Worm (Caenorhabditis elegans): Measurements from ENCODE around the gene srh-137.

The srh-137 gene

ce11 chrV:16747031-16747672 lies 30.7 kb upstream of the srh-137 start, which contains the start of gene dkf-2 (continued):
- TF ChIP-seq F33H1.4 (GFP tag; IDR thresholded peaks at IDR 0.05) (peak; percentile 90), gei-17 (GFP tag; optimal IDR thresholded peaks at IDR 0.05) (no peak), lir-1 (GFP tag; conservative IDR thresholded peaks at IDR 0.05) (no peak), ekl-4 (GFP tag; IDR thresholded peaks at IDR 0.05) (0 out of 2 replicates have a peak, but pooled peaks have one; percentile 41), let-526 (GFP tag; IDR thresholded peaks at IDR 0.05) (no peak), fkh-3 (tag; optimal IDR thresholded peaks at IDR 0.05) (no peak), snpc-4 (GFP tag; optimal IDR thresholded peaks at IDR 0.05) (no peak), snpc-4 (tag; optimal IDR thresholded peaks at IDR 0.05) (peak in 2 of 4 experiments; percentile 17 to 19), dpff-1 (tag; optimal IDR thresholded peaks at IDR 0.05) (no peak), ceh-40 (GFP tag; IDR thresholded peaks at IDR 0.05) (no peak), ceh-91 (GFP tag; IDR thresholded peaks at IDR 0.05) (peak; percentile 12; the same call in 1 of the 2 replicates), unc-62 (GFP tag; optimal IDR thresholded peaks at IDR 0.05) (no peak), D2030.7 (GFP tag; IDR thresholded peaks at IDR 0.05) (peak; percentile 21; the same call in 1 of the 2 replicates), ccch-3 (GFP tag; optimal IDR thresholded peaks at IDR 0.05) (no peak), nhr-90 (tag; optimal IDR thresholded peaks at IDR 0.05) (no peak), ceh-100 (GFP tag; IDR thresholded peaks at IDR 0.05) (peak; percentile 48), mes-4 (tag; optimal IDR thresholded peaks at IDR 0.05) (no peak), madf-8 (GFP tag; conservative IDR thresholded peaks at IDR 0.05) (peak; percentile 74), let-607 (tag; optimal IDR thresholded peaks at IDR 0.05) (no peak), F22D6.2 (tag; optimal IDR thresholded peaks at IDR 0.05) (no peak), snpc-3.4 (tag; optimal IDR thresholded peaks at IDR 0.05) (peak; percentile 19), nfya-2 (GFP tag; IDR thresholded peaks at IDR 0.05) (no peak), athp-1 (tag; optimal IDR thresholded peaks at IDR 0.05) (no peak), F23B12.7 (tag; optimal IDR thresholded peaks at IDR 0.05; ENCODE audit: insufficient read depth) (no peak), repo-1 (tag; optimal IDR thresholded peaks at IDR 0.05) (no peak), F49E8.2 (tag; optimal IDR thresholded peaks at IDR 0.05; ENCODE audit: insufficient read depth) (no peak), attf-3 (GFP tag; conservative IDR thresholded peaks at IDR 0.05) (no peak), chd-7 (tag; optimal IDR thresholded peaks at IDR 0.05) (no peak), F55B11.4 (tag; optimal IDR thresholded peaks at IDR 0.05; ENCODE audit: borderline replicate concordance, insufficient read depth) (no peak), lag-1 (GFP tag; IDR thresholded peaks at IDR 0.05) (no peak), madf-6 (GFP tag; IDR thresholded peaks at IDR 0.05) (peak; percentile 92), nhr-80 (tag; optimal IDR thresholded peaks at IDR 0.05) (no peak), madf-10 (tag; optimal IDR thresholded peaks at IDR 0.05) (no peak), mcd-1 (GFP tag; IDR thresholded peaks at IDR 0.05) (0 out of 2 replicates have a peak, but pooled peaks have one; percentile 20), dpl-1 (GFP tag; optimal IDR thresholded peaks at IDR 0.05) (no peak), ZK185.1 (tag; optimal IDR thresholded peaks at IDR 0.05; ENCODE audit: poor library complexity, severe bottlenecking) (no peak), hrde-1 (tag; optimal IDR thresholded peaks at IDR 0.05; ENCODE audit: borderline replicate concordance) (no peak), Y67H2A.10 (GFP tag; conservative IDR thresholded peaks at IDR 0.05) (no peak), sdz-38 (tag; optimal IDR thresholded peaks at IDR 0.05) (no peak), B0019.2 (GFP tag; conservative IDR thresholded peaks at IDR 0.05) (no peak), bed-2 (GFP tag; IDR thresholded peaks at IDR 0.05) (no peak), tlf-1 (GFP tag; optimal IDR thresholded peaks at IDR 0.05) (no peak), Y95B8A.8 (GFP tag; IDR thresholded peaks at IDR 0.05) (no peak), efl-1 (GFP tag; optimal IDR thresholded peaks at IDR 0.05) (no peak), egrh-3 (GFP tag; IDR thresholded peaks at IDR 0.05) (no peak), nhr-179 (tag; optimal IDR thresholded peaks at IDR 0.05) (no peak), T26A5.8 (tag; optimal IDR thresholded peaks at IDR 0.05) (no peak), atf-7 (tag; optimal IDR thresholded peaks at IDR 0.05) (no peak)
